Fruit fly (Drosophila melanogaster): ENCODE measurements around the gene lab.

Gene lab

dm6 chr3R:6629851-6630250 is 48.5 kb downstream of the lab start, which contains the start of gene sunz:
sunz (plus strand) TSS chr3R:6630151.
- TF ChIP-seq Eip93F (GFP tag; optimal IDR thresholded peaks at IDR 0.05), result no peak
- no peak for TF ChIP-seq Sox15 (GFP tag; optimal IDR thresholded peaks at IDR 0.05)
- no peak for TF ChIP-seq CG11762 (GFP tag; optimal IDR thresholded peaks at IDR 0.05; ENCODE audit: insufficient read depth)
- TF ChIP-seq OdsH (GFP tag; optimal IDR thresholded peaks at IDR 0.05), result no peak
- TF ChIP-seq Eip78C (GFP tag), result no peak
- no peak for TF ChIP-seq Hr38 (GFP tag; optimal IDR thresholded peaks at IDR 0.05)
- no peak for TF ChIP-seq CG8319 (GFP tag; optimal IDR thresholded peaks at IDR 0.05)
- TF ChIP-seq ss (GFP tag; optimal IDR thresholded peaks at IDR 0.05), result no peak
- TF ChIP-seq pdm3 (GFP tag; optimal IDR thresholded peaks at IDR 0.05), result no peak
- no peak for TF ChIP-seq Smox (GFP tag; optimal IDR thresholded peaks at IDR 0.05)
- no peak for TF ChIP-seq CG6163 (GFP tag; IDR thresholded peaks at IDR 0.05)
- TF ChIP-seq CG31627 (GFP tag; optimal IDR thresholded peaks at IDR 0.05), result no peak

DNA sequence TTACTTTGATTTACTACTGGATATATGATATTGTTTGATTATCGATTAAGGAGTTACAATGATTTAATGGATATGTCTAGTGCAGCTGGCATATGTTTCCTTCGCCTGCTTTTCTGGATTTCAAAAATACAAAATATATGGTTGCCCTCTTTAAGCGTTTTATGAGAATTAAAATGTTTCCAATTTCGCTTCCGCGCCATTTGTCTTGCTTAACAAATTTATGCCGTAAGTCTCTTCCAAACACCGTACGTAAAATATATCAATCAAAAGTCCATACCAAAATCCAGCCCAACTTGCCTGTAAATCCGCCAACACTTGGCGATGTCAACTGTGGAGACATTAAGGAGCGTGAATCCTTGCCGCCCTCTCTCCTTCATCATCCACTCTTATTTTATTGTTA is 49.2 kb downstream of the lab start, which contains the start of gene CG15177:
TSS of gene CG15177 (minus strand) at position 101 of the 400 bp plus-strand sequence.
- TF ChIP-seq Sox102F (GFP tag; optimal IDR thresholded peaks at IDR 0.05) (no peak), Gug (GFP tag; IDR thresholded peaks at IDR 0.05) (no peak), CG6854 (GFP tag; optimal IDR thresholded peaks at IDR 0.05) (no peak), Hr4 (GFP tag; optimal IDR thresholded peaks at IDR 0.05) (no peak), Met (GFP tag; optimal IDR thresholded peaks at IDR 0.05) (no peak), CG1621 (tag; optimal IDR thresholded peaks at IDR 0.05) (no peak), spab (GFP tag; optimal IDR thresholded peaks at IDR 0.05) (no peak), CG4318 (GFP tag; optimal IDR thresholded peaks at IDR 0.05) (no peak), CG6163 (GFP tag; IDR thresholded peaks at IDR 0.05) (no peak), Sox14 (GFP tag; optimal IDR thresholded peaks at IDR 0.05) (no peak), lz (GFP tag; optimal IDR thresholded peaks at IDR 0.05) (no peak), Eip78C (GFP tag) (no peak), Blimp-1 (GFP tag; optimal IDR thresholded peaks at IDR 0.05) (no peak), CG6792 (GFP tag; optimal IDR thresholded peaks at IDR 0.05) (no peak), CG10631 (GFP tag; optimal IDR thresholded peaks at IDR 0.05) (no peak), salr (GFP tag; optimal IDR thresholded peaks at IDR 0.05) (no peak)

DNA sequence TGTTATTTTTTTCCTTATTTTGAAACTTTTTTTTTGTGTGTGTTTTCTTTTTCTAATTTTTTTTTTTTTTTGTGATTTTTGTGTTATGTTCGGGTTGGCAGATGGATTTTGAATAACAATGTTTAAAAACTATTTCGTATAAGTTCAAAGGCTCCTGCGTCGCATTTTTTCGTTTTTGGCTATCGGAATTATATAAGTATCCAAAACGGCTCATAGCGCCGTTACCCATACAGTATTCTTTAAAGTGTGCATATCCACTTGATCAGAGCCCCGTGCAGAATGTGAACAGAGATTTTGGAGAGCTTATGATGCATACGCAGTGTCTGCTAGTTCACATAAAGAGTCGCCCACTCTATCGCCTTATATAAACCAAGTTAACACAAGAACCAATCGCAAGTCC is 50.6 kb downstream of the lab start, which contains the start of gene sowi:
TSS of gene sowi (minus strand) at position 101 of the 400 bp plus-strand sequence.
- no peak for TF ChIP-seq pdm3 (GFP tag; optimal IDR thresholded peaks at IDR 0.05)
- TF ChIP-seq fd85E (GFP tag; optimal IDR thresholded peaks at IDR 0.05), result no peak
- no peak for TF ChIP-seq Sox15 (GFP tag; optimal IDR thresholded peaks at IDR 0.05)
- no peak for TF ChIP-seq acj6 (GFP tag; optimal IDR thresholded peaks at IDR 0.05)
- TF ChIP-seq Hr39 (GFP tag; optimal IDR thresholded peaks at IDR 0.05), result no peak
- TF ChIP-seq CG11294 (GFP tag; IDR thresholded peaks at IDR 0.05), result no peak
- TF ChIP-seq Hr38 (GFP tag; optimal IDR thresholded peaks at IDR 0.05), result no peak
- TF ChIP-seq topi (GFP tag; optimal IDR thresholded peaks at IDR 0.05), result no peak
- TF ChIP-seq Hr4 (GFP tag; optimal IDR thresholded peaks at IDR 0.05), result no peak
- TF ChIP-seq esn (GFP tag; optimal IDR thresholded peaks at IDR 0.05), result no peak
- no peak for TF ChIP-seq dac (GFP tag; optimal IDR thresholded peaks at IDR 0.05)
- TF ChIP-seq cyc (GFP tag; optimal IDR thresholded peaks at IDR 0.05), result no peak
- TF ChIP-seq CG6276 (GFP tag; optimal IDR thresholded peaks at IDR 0.05), result no peak
- TF ChIP-seq CG32006 (GFP tag; optimal IDR thresholded peaks at IDR 0.05), result no peak
- TF ChIP-seq Eip78C (GFP tag), result no peak
- TF ChIP-seq Sox14 (GFP tag; optimal IDR thresholded peaks at IDR 0.05), result no peak
- no peak for TF ChIP-seq Met (GFP tag; optimal IDR thresholded peaks at IDR 0.05)
- no peak for TF ChIP-seq Ets21C (GFP tag; optimal IDR thresholded peaks at IDR 0.05)
